Worm (Caenorhabditis elegans) whole organism, L2 larva: ENCODE results near the gene F41C3.8.

Experiments
- F13H6.1 ChIP-seq: sonication (generic microtip); optimal IDR thresholded peaks from 2 replicates; lab custom pipeline; 2016; ENCODE audit warnings: missing genetic modification characterization, missing compliant biosample characterization
- R02D3.7 ChIP-seq: fragments of 150-350 bp; optimal IDR thresholded peaks from 2 replicates; lab custom pipeline; 2014; ENCODE audit warnings: missing biosample characterization, missing genetic modification characterization
- Y55F3AM.14 ChIP-seq: fragments of 200-800 bp; sonication (Bioruptor generic); optimal IDR thresholded peaks from 2 replicates; lab custom pipeline; 2018; ENCODE audit warnings: mild to moderate bottlenecking, missing genetic modification characterization, missing compliant biosample characterization
- ZK546.5 ChIP-seq: sonication (generic microtip); optimal IDR thresholded peaks from 2 replicates; lab custom pipeline; 2017; ENCODE audit warnings: missing biosample characterization, missing genetic modification characterization
- alr-1 ChIP-seq: fragments of 150-350 bp; optimal IDR thresholded peaks from 2 replicates; lab custom pipeline; 2014; ENCODE audit warnings: missing biosample characterization, missing genetic modification characterization
- aly-2 ChIP-seq: fragments of 150-350 bp; optimal IDR thresholded peaks from 2 replicates; lab custom pipeline; 2014; ENCODE audit warnings: missing biosample characterization, missing genetic modification characterization
- ama-1 ChIP-seq: fragments of 150-350 bp; optimal IDR thresholded peaks from 2 replicates; lab custom pipeline; 2018; ENCODE audit warnings: inconsistent platforms
- blmp-1 ChIP-seq: sonication (generic microtip); optimal IDR thresholded peaks from 2 replicates; lab custom pipeline; 2017; ENCODE audit warnings: missing genetic modification characterization, mild to moderate bottlenecking, missing compliant biosample characterization, antibody characterized with exemption, moderate library complexity; ENCODE audit not compliant: insufficient read depth
- ceh-16 ChIP-seq: fragments of 150-350 bp; optimal IDR thresholded peaks from 2 replicates; lab custom pipeline; 2014; ENCODE audit warnings: missing biosample characterization, missing genetic modification characterization
- ceh-82 ChIP-seq: fragments of 150-350 bp; optimal IDR thresholded peaks from 2 replicates; lab custom pipeline; 2014; ENCODE audit warnings: missing biosample characterization, missing genetic modification characterization
- dmd-4 ChIP-seq: sonication (generic microtip); optimal IDR thresholded peaks from 2 replicates; lab custom pipeline; 2017; ENCODE audit warnings: missing biosample characterization, missing genetic modification characterization
- egl-27 ChIP-seq: sonication (generic microtip); optimal IDR thresholded peaks from 3 replicates; lab custom pipeline; 2017; ENCODE audit warnings: missing biosample characterization, missing genetic modification reagents, missing genetic modification characterization
- elt-1 ChIP-seq: fragments of 150-350 bp; optimal IDR thresholded peaks from 2 replicates; lab custom pipeline; 2014; ENCODE audit warnings: missing biosample characterization, missing genetic modification characterization
- elt-3 ChIP-seq: sonication (generic microtip); optimal IDR thresholded peaks from 2 replicates; lab custom pipeline; 2017; ENCODE audit warnings: missing biosample characterization, missing genetic modification characterization
- fos-1 ChIP-seq: fragments of 150-350 bp; optimal IDR thresholded peaks from 2 replicates; lab custom pipeline; 2014; ENCODE audit warnings: missing biosample characterization, missing genetic modification characterization
- lin-13 ChIP-seq: fragments of 150-350 bp; optimal IDR thresholded peaks from 2 replicates; lab custom pipeline; 2014; ENCODE audit warnings: missing biosample characterization, missing genetic modification reagents, missing genetic modification characterization
- lin-39 ChIP-seq: fragments of 150-350 bp; optimal IDR thresholded peaks from 2 replicates; lab custom pipeline; 2014; ENCODE audit warnings: missing biosample characterization, missing genetic modification reagents, missing genetic modification characterization
- mab-5 ChIP-seq: fragments of 150-350 bp; optimal IDR thresholded peaks from 2 replicates; lab custom pipeline; 2014; ENCODE audit warnings: missing biosample characterization, missing genetic modification characterization
- nhr-10 ChIP-seq: sonication (generic microtip); optimal IDR thresholded peaks from 2 replicates; lab custom pipeline; 2017; ENCODE audit warnings: missing biosample characterization, missing genetic modification characterization
- nhr-11 ChIP-seq: fragments of 150-350 bp; optimal IDR thresholded peaks from 2 replicates; lab custom pipeline; 2014; ENCODE audit warnings: missing biosample characterization, missing genetic modification characterization
- nhr-129 ChIP-seq: fragments of 150-350 bp; optimal IDR thresholded peaks from 2 replicates; lab custom pipeline; 2014; ENCODE audit warnings: missing biosample characterization, missing genetic modification characterization
- nhr-21 ChIP-seq: fragments of 150-350 bp; optimal IDR thresholded peaks from 2 replicates; lab custom pipeline; 2014; ENCODE audit warnings: missing biosample characterization, missing genetic modification characterization
- nhr-23 ChIP-seq: fragments of 150-350 bp; optimal IDR thresholded peaks from 2 replicates; lab custom pipeline; 2014; ENCODE audit warnings: missing biosample characterization, missing genetic modification reagents, missing genetic modification characterization
- nhr-237 ChIP-seq: fragments of 150-350 bp; optimal IDR thresholded peaks from 2 replicates; lab custom pipeline; 2014; ENCODE audit warnings: missing biosample characterization, missing genetic modification characterization
- nhr-6 ChIP-seq: fragments of 150-350 bp; optimal IDR thresholded peaks from 2 replicates; lab custom pipeline; 2014; ENCODE audit warnings: missing biosample characterization, missing genetic modification characterization
- nhr-77 ChIP-seq: fragments of 150-350 bp; optimal IDR thresholded peaks from 2 replicates; lab custom pipeline; 2014; ENCODE audit warnings: missing biosample characterization, missing genetic modification characterization
- peb-1 ChIP-seq: fragments of 150-350 bp; optimal IDR thresholded peaks from 2 replicates; lab custom pipeline; 2014; ENCODE audit warnings: missing biosample characterization, missing genetic modification characterization
- skn-1 ChIP-seq: sonication (generic microtip); optimal IDR thresholded peaks from 2 replicates; lab custom pipeline; 2017; ENCODE audit warnings: missing biosample characterization, missing genetic modification characterization
- sma-3 ChIP-seq: sonication (generic microtip); optimal IDR thresholded peaks from 2 replicates; lab custom pipeline; 2016; ENCODE audit warnings: missing genetic modification reagents, missing genetic modification characterization, missing compliant biosample characterization
- sma-9 ChIP-seq, 2 experiments: fragments of 150-350 bp in 1 of 2; sonication (generic microtip) in 1 of 2; optimal IDR thresholded peaks; 2 replicates each; lab custom pipeline; 2014 to 2016; ENCODE audit warnings: missing genetic modification characterization in 2 of 2, mild to moderate bottlenecking in 1 of 2, missing biosample characterization in 1 of 2, missing compliant biosample characterization in 1 of 2, missing genetic modification reagents in 1 of 2, moderate library complexity in 1 of 2
- unc-55 ChIP-seq: fragments of 150-350 bp; sonication (generic microtip); optimal IDR thresholded peaks from 3 replicates; lab custom pipeline; 2014; ENCODE audit warnings: missing biosample characterization, missing genetic modification reagents, missing genetic modification characterization
- unc-62 ChIP-seq: fragments of 150-350 bp; optimal IDR thresholded peaks from 2 replicates; lab custom pipeline; 2014; ENCODE audit warnings: missing biosample characterization, missing genetic modification reagents, missing genetic modification characterization
- ztf-11 ChIP-seq: sonication (generic microtip); optimal IDR thresholded peaks from 2 replicates; lab custom pipeline; 2017; ENCODE audit warnings: missing biosample characterization, missing genetic modification characterization
- ztf-4 ChIP-seq: fragments of 150-350 bp; optimal IDR thresholded peaks from 2 replicates; lab custom pipeline; 2014; ENCODE audit warnings: missing biosample characterization, missing genetic modification characterization

The F41C3.8 gene

ce11 chrII:4673670-4674069 lies 42.2 kb upstream of the F41C3.8 start:
- TF ChIP-seq nhr-6 (tag; lab: Kevin White, UChicago) (no peak), nhr-77 (no peak), peb-1 (tag; lab: Kevin White, UChicago) (no peak), dmd-4 (tag; lab: Kevin White, UChicago) (no peak), ztf-11 (tag; lab: Kevin White, UChicago) (no peak), mab-5 (no peak)

DNA sequence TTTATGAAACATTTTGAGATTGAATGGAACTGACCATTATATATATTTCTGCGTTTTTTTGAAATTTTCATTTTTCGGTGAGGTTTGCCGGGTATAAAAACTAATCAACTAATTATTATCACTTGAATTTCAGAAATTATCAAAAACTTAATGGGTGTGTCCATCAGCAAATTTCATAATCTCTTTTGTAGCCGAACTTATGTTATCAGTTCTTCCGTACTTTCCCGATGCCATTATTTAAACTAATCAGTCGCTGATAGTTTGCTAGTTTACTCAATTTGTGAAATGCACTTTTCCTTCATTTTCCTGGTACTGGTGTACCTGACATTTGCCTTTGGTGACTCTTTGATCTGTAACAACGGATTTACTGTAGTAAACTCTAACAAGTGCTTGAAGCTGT lies 41.7 kb upstream of the F41C3.8 start:
- TF ChIP-seq sma-9 (GFP tag; optimal IDR thresholded peaks at IDR 0.05; lab: Kevin White, UChicago) (peak; percentile 77), sma-9 (tag; optimal IDR thresholded peaks at IDR 0.05; lab: Kevin White, UChicago) (no peak), fos-1 (tag; lab: Kevin White, UChicago) (peak; percentile 96), aly-2 (tag; lab: Kevin White, UChicago) (no peak)

DNA sequence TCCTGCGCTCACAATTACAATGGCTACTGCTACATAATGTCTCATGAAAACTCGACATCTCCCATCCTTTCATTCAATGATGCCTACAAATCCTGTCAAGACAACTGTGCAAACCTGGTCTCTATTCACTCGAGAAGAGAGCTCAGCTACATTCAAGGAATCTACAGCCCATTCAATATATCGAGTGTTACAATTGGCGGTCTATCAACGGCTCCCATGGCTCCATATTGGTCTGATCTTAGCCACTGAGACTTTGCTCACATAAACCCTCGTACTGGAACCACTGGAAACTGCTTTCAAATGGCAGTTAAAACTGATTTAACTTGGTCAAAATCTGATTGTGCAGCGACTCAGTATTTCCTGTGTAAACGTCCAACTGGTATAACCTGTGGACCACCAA lies 40.4 kb upstream of the F41C3.8 start, which contains the start of gene T05A7.3:
Gene T05A7.3 (plus strand): TSS at position 301 of the 400 bp plus-strand sequence.
- TF ChIP-seq unc-55, result no peak
- no peak for TF ChIP-seq R02D3.7 (tag; lab: Kevin White, UChicago)

DNA sequence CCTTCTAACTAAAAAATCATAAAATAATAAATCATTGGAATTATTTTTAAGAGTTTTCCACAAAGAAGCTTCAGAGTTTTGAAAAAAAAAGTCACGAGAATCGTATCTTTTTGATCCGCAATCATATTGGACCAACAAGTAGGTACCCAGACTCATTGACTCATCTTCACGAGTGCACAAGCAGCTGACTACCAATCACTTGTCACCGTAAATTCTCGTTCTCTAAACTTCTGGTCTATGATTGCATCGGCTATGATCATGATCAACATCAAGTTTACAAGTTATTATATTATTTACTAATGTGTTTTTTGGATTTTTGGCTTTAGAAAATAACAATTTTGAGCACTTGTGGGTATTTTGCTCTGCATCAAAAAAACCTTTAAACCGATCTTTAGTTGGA lies 39.6 kb upstream of the F41C3.8 start:
- TF ChIP-seq nhr-129 (tag; lab: Kevin White, UChicago), result peak; percentile 39
- TF ChIP-seq alr-1 (tag; lab: Kevin White, UChicago), result no peak
- TF ChIP-seq, all 48 proteins: peak for 1

- TF ChIP-seq egl-27, result no peak
Observed at ce11 chrII:4677916-4678315, 37.9 kb upstream of the F41C3.8 start, which contains the start of gene T05A7.1. T05A7.1 (plus strand) TSS chrII:4678216.

ce11 chrII:4681391-4681790 lies 34.5 kb upstream of the F41C3.8 start, which contains the start of gene T05A7.7:
T05A7.7 (minus strand) TSS chrII:4681491.
- TF ChIP-seq ama-1 (lab: Kevin White, UChicago) (no peak), nhr-10 (tag; lab: Kevin White, UChicago) (no peak), unc-55 (no peak), nhr-21 (tag; lab: Kevin White, UChicago) (no peak), elt-3 (no peak), dmd-4 (tag; lab: Kevin White, UChicago) (no peak), aly-2 (tag; lab: Kevin White, UChicago) (no peak), ztf-4 (tag; lab: Kevin White, UChicago) (no peak), F13H6.1 (tag; lab: Kevin White, UChicago) (no peak), nhr-6 (tag; lab: Kevin White, UChicago) (no peak), ZK546.5 (no peak)

ce11 chrII:4683693-4684092 lies 32.2 kb upstream of the F41C3.8 start, which contains the start of gene sre-40:
sre-40 (minus strand) TSS chrII:4683793.
- TF ChIP-seq ama-1 (lab: Kevin White, UChicago) (no peak), nhr-21 (tag; lab: Kevin White, UChicago) (no peak), ceh-82 (tag; lab: Kevin White, UChicago) (no peak), nhr-237 (no peak), sma-9 (GFP tag; optimal IDR thresholded peaks at IDR 0.05; lab: Kevin White, UChicago) (no peak), sma-9 (tag; optimal IDR thresholded peaks at IDR 0.05; lab: Kevin White, UChicago) (no peak), sma-3 (GFP tag; lab: Kevin White, UChicago) (no peak), ceh-16 (tag; lab: Kevin White, UChicago) (no peak), elt-3 (no peak), dmd-4 (tag; lab: Kevin White, UChicago) (no peak), alr-1 (tag; lab: Kevin White, UChicago) (no peak), Y55F3AM.14 (GFP tag; lab: Kevin White, UChicago) (no peak), lin-13 (GFP tag; lab: Kevin White, UChicago) (no peak), nhr-23 (tag; lab: Kevin White, UChicago) (no peak), ztf-4 (tag; lab: Kevin White, UChicago) (no peak), blmp-1 (tag; lab: Kevin White, UChicago) (no peak), unc-62 (GFP tag; lab: Kevin White, UChicago) (no peak), elt-1 (tag; lab: Kevin White, UChicago) (no peak), lin-39 (tag; lab: Kevin White, UChicago) (no peak), nhr-11 (tag; lab: Kevin White, UChicago) (no peak), skn-1 (tag; lab: Kevin White, UChicago) (no peak)
